Fruit fly (Drosophila melanogaster): Measurements from ENCODE around the gene pzg.

The pzg gene

dm6 chr3L:21253761-21254523 lies 32.0 kb upstream of the pzg start (continued):
- no peak for TF ChIP-seq CG10431 (GFP tag; optimal IDR thresholded peaks at IDR 0.05)
- no peak for TF ChIP-seq usp (GFP tag; optimal IDR thresholded peaks at IDR 0.05)
- TF ChIP-seq sens (GFP tag) = peak; percentile 95
- TF ChIP-seq yki (optimal IDR thresholded peaks at IDR 0.05) = no peak
- no peak for TF ChIP-seq H2.0 (GFP tag; IDR thresholded peaks at IDR 0.05)
- no peak for TF ChIP-seq CG10274 (GFP tag; optimal IDR thresholded peaks at IDR 0.05)
- TF ChIP-seq CG12942 (GFP tag; optimal IDR thresholded peaks at IDR 0.05) = no peak
- TF ChIP-seq crp (GFP tag; optimal IDR thresholded peaks at IDR 0.05) = peak in 1 of 2 experiments; percentile 35
- TF ChIP-seq cad (GFP tag; optimal IDR thresholded peaks at IDR 0.05) = no peak
- TF ChIP-seq al (GFP tag; IDR thresholded peaks at IDR 0.05) = no peak
- no peak for TF ChIP-seq CG16815 (GFP tag; optimal IDR thresholded peaks at IDR 0.05)
- no peak for TF ChIP-seq Bgb (GFP tag; IDR thresholded peaks at IDR 0.05; ENCODE audit: partially characterized antibody)
- TF ChIP-seq MESR4 (GFP tag; optimal IDR thresholded peaks at IDR 0.05) = no peak
- TF ChIP-seq CG11456 (GFP tag; IDR thresholded peaks at IDR 0.05) = no peak
- no peak for TF ChIP-seq Hr78 (GFP tag; optimal IDR thresholded peaks at IDR 0.05)
- peak; percentile 98 for TF ChIP-seq lbe (GFP tag; optimal IDR thresholded peaks at IDR 0.05)
- TF ChIP-seq Ssrp (tag; optimal IDR thresholded peaks at IDR 0.05) = peak; percentile 44
- peak; percentile 49 for TF ChIP-seq Oli (tag; optimal IDR thresholded peaks at IDR 0.05)
- TF ChIP-seq ro (GFP tag; IDR thresholded peaks at IDR 0.05) = no peak
- TF ChIP-seq gem (tag; optimal IDR thresholded peaks at IDR 0.05) = peak; percentile 76
- peak; percentile 11 for TF ChIP-seq Meics (GFP tag; optimal IDR thresholded peaks at IDR 0.05)
- no peak for TF ChIP-seq CG10654 (GFP tag; optimal IDR thresholded peaks at IDR 0.05)
- TF ChIP-seq ap (GFP tag; IDR thresholded peaks at IDR 0.05) = no peak
- TF ChIP-seq wor (GFP tag; IDR thresholded peaks at IDR 0.05) = no peak
- TF ChIP-seq Bdp1 (GFP tag; optimal IDR thresholded peaks at IDR 0.05) = no peak
- no peak for TF ChIP-seq CG6272 (GFP tag; IDR thresholded peaks at IDR 0.05)
- no peak for TF ChIP-seq CG15514 (GFP tag; optimal IDR thresholded peaks at IDR 0.05)
- TF ChIP-seq Hr3 (GFP tag; optimal IDR thresholded peaks at IDR 0.05) = peak; percentile 11
- no peak for TF ChIP-seq Hmx (GFP tag; optimal IDR thresholded peaks at IDR 0.05)
- peak; percentile 48 for TF ChIP-seq row (GFP tag; IDR thresholded peaks at IDR 0.05)
- no peak for TF ChIP-seq wek (GFP tag; optimal IDR thresholded peaks at IDR 0.05)
- peak; percentile 18; the same call in 1 of the 2 replicates for TF ChIP-seq CG6689 (GFP tag; IDR thresholded peaks at IDR 0.05)
- no peak for TF ChIP-seq HHEX (GFP tag; optimal IDR thresholded peaks at IDR 0.05)
- no peak for TF ChIP-seq CG4328 (GFP tag; optimal IDR thresholded peaks at IDR 0.05)
- no peak for TF ChIP-seq Sry-δ (GFP tag; optimal IDR thresholded peaks at IDR 0.05)
- TF ChIP-seq eyg (GFP tag; optimal IDR thresholded peaks at IDR 0.05) = no peak
- peak; percentile 55 for TF ChIP-seq dmrt11E (tag; optimal IDR thresholded peaks at IDR 0.05)
- TF ChIP-seq CG15269 (tag; optimal IDR thresholded peaks at IDR 0.05) = peak; percentile 21
- no peak for TF ChIP-seq CG12236 (GFP tag; optimal IDR thresholded peaks at IDR 0.05)
- TF ChIP-seq HmgZ (tag; optimal IDR thresholded peaks at IDR 0.05) = no peak
- TF ChIP-seq Dfd (GFP tag; optimal IDR thresholded peaks at IDR 0.05) = no peak
- no peak for TF ChIP-seq CG3838 (GFP tag; optimal IDR thresholded peaks at IDR 0.05)
- TF ChIP-seq kni (GFP tag; optimal IDR thresholded peaks at IDR 0.05) = no peak
- TF ChIP-seq Gsc (GFP tag; IDR thresholded peaks at IDR 0.05) = no peak
- TF ChIP-seq CG15479 (GFP tag; optimal IDR thresholded peaks at IDR 0.05) = no peak
- TF ChIP-seq CG10321 (GFP tag; IDR thresholded peaks at IDR 0.05) = no peak
- peak; percentile 73 for TF ChIP-seq CG10979 (tag; optimal IDR thresholded peaks at IDR 0.05)
- no peak for TF ChIP-seq CG17385 (GFP tag; optimal IDR thresholded peaks at IDR 0.05)
- TF ChIP-seq CG9609 (GFP tag; optimal IDR thresholded peaks at IDR 0.05) = no peak
- no peak for TF ChIP-seq Doc2 (GFP tag; IDR thresholded peaks at IDR 0.05)
- TF ChIP-seq CG13296 (GFP tag; optimal IDR thresholded peaks at IDR 0.05) = no peak

Data from whole organism, embryonic.